Fruit fly (Drosophila melanogaster): Measurements from ENCODE around the gene Met75Cb.
"Not testable (repeated sequence)": the region's sequence is repeated elsewhere in the genome, so short reads cannot be mapped to it uniquely, and the experiment has no call there.

Gene Met75Cb

dm6 chr3L:18469518-18469917, at the start of gene Met75Cb:
TSS of gene Met75Cb (minus strand) at chr3L:18469618.
- TF ChIP-seq CG17801 (GFP tag; optimal IDR thresholded peaks at IDR 0.05; ENCODE audit: partially characterized antibody) = not testable (repeated sequence)

- TF ChIP-seq CG17801 (GFP tag; optimal IDR thresholded peaks at IDR 0.05; ENCODE audit: partially characterized antibody) = no peak
These were observed 33.0 kb upstream of the Met75Cb start, which contains the start of gene AstC-R2 for dm6 chr3L:18502425-18502824. TSS of gene AstC-R2 (minus strand) at chr3L:18502557.

- not testable (repeated sequence) for TF ChIP-seq CG17801 (GFP tag; optimal IDR thresholded peaks at IDR 0.05; ENCODE audit: partially characterized antibody)
These were observed 2.9 kb upstream of the Met75Cb start, which contains the start of gene Met75Ca for dm6 chr3L:18472284-18472683. TSS of gene Met75Ca (minus strand) at chr3L:18472384.

dm6 chr3L:18463063-18463462, 6.4 kb downstream of the Met75Cb start, which contains the start of gene CG4306:
TSS of gene CG4306 (minus strand) at chr3L:18463163.
- no peak for TF ChIP-seq CG17801 (GFP tag; optimal IDR thresholded peaks at IDR 0.05; ENCODE audit: partially characterized antibody)

- TF ChIP-seq CG17801 (GFP tag; optimal IDR thresholded peaks at IDR 0.05; ENCODE audit: partially characterized antibody) = peak; percentile 82
These were observed 8.4 kb downstream of the Met75Cb start, which contains the start of gene CG32196 for dm6 chr3L:18460987-18461403. TSS of gene CG32196 (minus strand) at chr3L:18461024.

- no peak for TF ChIP-seq CG17801 (GFP tag; optimal IDR thresholded peaks at IDR 0.05; ENCODE audit: partially characterized antibody)
These were observed 9.0 kb downstream of the Met75Cb start for dm6 chr3L:18460317-18460912.

dm6 chr3L:18449691-18450090, 19.7 kb downstream of the Met75Cb start:
- TF ChIP-seq CG17801 (GFP tag; optimal IDR thresholded peaks at IDR 0.05; ENCODE audit: partially characterized antibody) = no peak

- TF ChIP-seq CG17801 (GFP tag; optimal IDR thresholded peaks at IDR 0.05; ENCODE audit: partially characterized antibody) = no peak
These were observed 29.6 kb downstream of the Met75Cb start, which contains the start of gene skl for dm6 chr3L:18439809-18440256. TSS of gene skl (minus strand) at chr3L:18439942.

dm6 chr3L:18430600-18430999, 38.8 kb downstream of the Met75Cb start:
- no peak for TF ChIP-seq CG17801 (GFP tag; optimal IDR thresholded peaks at IDR 0.05; ENCODE audit: partially characterized antibody)

dm6 chr3L:18425288-18425687, 44.1 kb downstream of the Met75Cb start:
- no peak for TF ChIP-seq CG17801 (GFP tag; optimal IDR thresholded peaks at IDR 0.05; ENCODE audit: partially characterized antibody)

dm6 chr3L:18423011-18423410, 46.4 kb downstream of the Met75Cb start:
- no peak for TF ChIP-seq CG17801 (GFP tag; optimal IDR thresholded peaks at IDR 0.05; ENCODE audit: partially characterized antibody)

Data from ovary, adult (tissue).